In genomic region chr3L:12222945-12223634, dm6 we compare ENCODE assay signal across 1 fruit fly cellular context.
TF ChIP-seq lines count a peak whose summit lies in the region.

No protein-coding gene starts in this region.

TF ChIP-seq in whole organism, embryonic, 481 proteins besides CTCF, POLR2A, EP300 and RAD21 (continued from another document):
- TF ChIP-seq prd (optimal IDR thresholded peaks at IDR 0.05; lab: Kevin White, UChicago) (no peak), prd (GFP tag; IDR thresholded peaks at IDR 0.05; lab: Robert Waterston, UW) (0 out of 3 replicates have a peak, but pooled peaks have one; percentile 6), CG8359 (GFP tag; optimal IDR thresholded peaks at IDR 0.05; lab: Kevin White, UChicago; ENCODE audit: borderline replicate concordance) (no peak), MTF-1 (GFP tag; optimal IDR thresholded peaks at IDR 0.05; lab: Kevin White, UChicago; ENCODE audit: borderline replicate concordance) (peak; percentile 17), Dad (GFP tag; optimal IDR thresholded peaks at IDR 0.05; lab: Kevin White, UChicago) (no peak), Sry-β (GFP tag; optimal IDR thresholded peaks at IDR 0.05; lab: Kevin White, UChicago) (no peak), CG15269 (tag; optimal IDR thresholded peaks at IDR 0.05; lab: Kevin White, UChicago) (peak; percentile 57), Med (GFP tag; lab: Kevin White, UChicago) (peak; percentile 78), salm (tag; optimal IDR thresholded peaks at IDR 0.05; lab: Kevin White, UChicago) (no peak), vvl (GFP tag; IDR thresholded peaks at IDR 0.05; lab: Robert Waterston, UW) (peak; percentile 55; the same call in 1 of the 2 replicates), chinmo (GFP tag; IDR thresholded peaks at IDR 0.05; lab: Robert Waterston, UW; ENCODE audit: partially characterized antibody) (peak; percentile 77; the same call in 2 of the 4 replicates), BtbVII (GFP tag; optimal IDR thresholded peaks at IDR 0.05; lab: Kevin White, UChicago) (peak; percentile 7), row (GFP tag; IDR thresholded peaks at IDR 0.05; lab: Robert Waterston, UW) (peak; percentile 60; the same call in 2 of the 3 replicates), CG10366 (GFP tag; IDR thresholded peaks at IDR 0.05; lab: Robert Waterston, UW) (peak; percentile 46), NfI (GFP tag; optimal IDR thresholded peaks at IDR 0.05; lab: Kevin White, UChicago) (peak; percentile 9), CG32532 (GFP tag; IDR thresholded peaks at IDR 0.05; lab: Robert Waterston, UW) (peak; percentile 39; the same call in 1 of the 2 replicates), CG6689 (GFP tag; IDR thresholded peaks at IDR 0.05; lab: Robert Waterston, UW) (peak; percentile 52), fd96Cb (tag; optimal IDR thresholded peaks at IDR 0.05; lab: Kevin White, UChicago) (peak; percentile 11), Hr51 (GFP tag; optimal IDR thresholded peaks at IDR 0.05; lab: Kevin White, UChicago) (peak in 1 of 2 experiments; percentile 62), HLHmδ (GFP tag; optimal IDR thresholded peaks at IDR 0.05; lab: Kevin White, UChicago) (no peak), Sox102F (GFP tag; optimal IDR thresholded peaks at IDR 0.05; lab: Kevin White, UChicago) (peak; percentile 55), CG31365 (tag; optimal IDR thresholded peaks at IDR 0.05; lab: Kevin White, UChicago) (no peak), CG11247 (GFP tag; IDR thresholded peaks at IDR 0.05; lab: Robert Waterston, UW) (0 out of 2 replicates have a peak, but pooled peaks have one; percentile 31), crol (GFP tag; IDR thresholded peaks at IDR 0.05; lab: Robert Waterston, UW) (peak; percentile 89), da (GFP tag; optimal IDR thresholded peaks at IDR 0.05; lab: Kevin White, UChicago) (no peak), HmgZ (tag; optimal IDR thresholded peaks at IDR 0.05; lab: Kevin White, UChicago) (no peak), zfh1 (GFP tag; IDR thresholded peaks at IDR 0.05; lab: Robert Waterston, UW) (peak; percentile 64), CG13624 (GFP tag; optimal IDR thresholded peaks at IDR 0.05; lab: Kevin White, UChicago) (no peak), CG16779 (GFP tag; IDR thresholded peaks at IDR 0.05; lab: Robert Waterston, UW) (peak; percentile 6; the same call in 1 of the 2 replicates), CG2678 (tag; optimal IDR thresholded peaks at IDR 0.05; lab: Kevin White, UChicago) (peak; percentile 74), Bgb (GFP tag; IDR thresholded peaks at IDR 0.05; lab: Robert Waterston, UW; ENCODE audit: partially characterized antibody) (peak; percentile 20; the same call in 1 of the 2 replicates), CG12659 (GFP tag; optimal IDR thresholded peaks at IDR 0.05; lab: Kevin White, UChicago) (peak; percentile 7), cas (GFP tag; IDR thresholded peaks at IDR 0.05; lab: Robert Waterston, UW) (no peak), gsb (GFP tag; IDR thresholded peaks at IDR 0.05; lab: Robert Waterston, UW) (peak; percentile 35; the same call in 1 of the 2 replicates), Ada2b (GFP tag; IDR thresholded peaks at IDR 0.05; lab: Robert Waterston, UW) (peak; percentile 42; the same call in 1 of the 2 replicates), tgo (GFP tag; IDR thresholded peaks at IDR 0.05; lab: Robert Waterston, UW) (peak; percentile 22; the same call in 1 of the 3 replicates), NFAT (GFP tag; IDR thresholded peaks at IDR 0.05; lab: Robert Waterston, UW) (no peak), CG14441 (GFP tag; IDR thresholded peaks at IDR 0.05; lab: Robert Waterston, UW) (peak; percentile 50; the same call in 1 of the 2 replicates), sob (GFP tag; IDR thresholded peaks at IDR 0.05; lab: Robert Waterston, UW) (peak; percentile 45), Sox100B (GFP tag; optimal IDR thresholded peaks at IDR 0.05; lab: Kevin White, UChicago) (peak; percentile 33), CG12391 (tag; optimal IDR thresholded peaks at IDR 0.05; lab: Kevin White, UChicago) (peak; percentile 51), sd (tag; optimal IDR thresholded peaks at IDR 0.05; lab: Kevin White, UChicago) (peak; percentile 72), CG11456 (GFP tag; IDR thresholded peaks at IDR 0.05; lab: Robert Waterston, UW) (no peak), CG17385 (GFP tag; optimal IDR thresholded peaks at IDR 0.05; lab: Kevin White, UChicago) (peak; percentile 43), Mrtf (GFP tag; IDR thresholded peaks at IDR 0.05; lab: Robert Waterston, UW) (0 out of 3 replicates have a peak, but pooled peaks have one; percentile 14), lab (GFP tag; optimal IDR thresholded peaks at IDR 0.05; lab: Kevin White, UChicago) (peak; percentile 63), CG2116 (GFP tag; optimal IDR thresholded peaks at IDR 0.05; lab: Kevin White, UChicago) (no peak), HHEX (GFP tag; optimal IDR thresholded peaks at IDR 0.05; lab: Kevin White, UChicago) (peak; percentile 16), cg (GFP tag; optimal IDR thresholded peaks at IDR 0.05; lab: Kevin White, UChicago) (peak; percentile 35), CG5180 (GFP tag; optimal IDR thresholded peaks at IDR 0.05; lab: Kevin White, UChicago) (peak; percentile 11), CG4424 (GFP tag; optimal IDR thresholded peaks at IDR 0.05; lab: Kevin White, UChicago) (peak; percentile 2), CG11504 (tag; optimal IDR thresholded peaks at IDR 0.05; lab: Kevin White, UChicago) (peak; percentile 62), sug (tag; optimal IDR thresholded peaks at IDR 0.05; lab: Kevin White, UChicago) (peak; percentile 12), Hmr (GFP tag; optimal IDR thresholded peaks at IDR 0.05; lab: Kevin White, UChicago) (peak; percentile 46), Mad (GFP tag; optimal IDR thresholded peaks at IDR 0.05; lab: Kevin White, UChicago) (no peak), CG17328 (GFP tag; IDR thresholded peaks at IDR 0.05; lab: Robert Waterston, UW) (peak; percentile 58), Blimp-1 (GFP tag; optimal IDR thresholded peaks at IDR 0.05; lab: Kevin White, UChicago) (peak; percentile 52), CG1233 (GFP tag; optimal IDR thresholded peaks at IDR 0.05; lab: Kevin White, UChicago) (peak; percentile 31), Awh (GFP tag; IDR thresholded peaks at IDR 0.05; lab: Robert Waterston, UW) (0 out of 2 replicates have a peak, but pooled peaks have one; percentile 18), CG3847 (GFP tag; IDR thresholded peaks at IDR 0.05; lab: Robert Waterston, UW) (peak; percentile 14; the same call in 1 of the 2 replicates), E2f1 (GFP tag; IDR thresholded peaks at IDR 0.05; lab: Robert Waterston, UW) (peak; percentile 39; the same call in 1 of the 2 replicates), hkb (optimal IDR thresholded peaks at IDR 0.05; lab: Kevin White, UChicago) (no peak), hkb (GFP tag; IDR thresholded peaks at IDR 0.05; lab: Robert Waterston, UW) (peak; percentile 54; the same call in 1 of the 2 replicates), dimm (GFP tag; IDR thresholded peaks at IDR 0.05; lab: Robert Waterston, UW) (0 out of 2 replicates have a peak, but pooled peaks have one; percentile 9), MBD-R2 (GFP tag; IDR thresholded peaks at IDR 0.05; lab: Robert Waterston, UW) (no peak), kni (GFP tag; optimal IDR thresholded peaks at IDR 0.05; lab: Kevin White, UChicago) (no peak), dmrt99B (tag; optimal IDR thresholded peaks at IDR 0.05; lab: Kevin White, UChicago) (peak; percentile 45), Atf6 (GFP tag; IDR thresholded peaks at IDR 0.05; lab: Robert Waterston, UW) (peak; percentile 53; the same call in 1 of the 2 replicates), Rfx (GFP tag; IDR thresholded peaks at IDR 0.05; lab: Robert Waterston, UW) (peak; percentile 65), scrt (GFP tag; optimal IDR thresholded peaks at IDR 0.05; lab: Kevin White, UChicago) (peak; percentile 51), unpg (GFP tag; optimal IDR thresholded peaks at IDR 0.05; lab: Kevin White, UChicago) (peak; percentile 67), PHDP (tag; optimal IDR thresholded peaks at IDR 0.05; lab: Kevin White, UChicago) (peak; percentile 72), pfk (GFP tag; optimal IDR thresholded peaks at IDR 0.05; lab: Kevin White, UChicago) (no peak), CG4360 (GFP tag; IDR thresholded peaks at IDR 0.05; lab: Robert Waterston, UW) (no peak), tap (tag; optimal IDR thresholded peaks at IDR 0.05; lab: Kevin White, UChicago) (peak; percentile 30), stc (GFP tag; IDR thresholded peaks at IDR 0.05; lab: Robert Waterston, UW) (peak; percentile 58), CG7271 (tag; optimal IDR thresholded peaks at IDR 0.05; lab: Kevin White, UChicago) (no peak), sr (GFP tag; IDR thresholded peaks at IDR 0.05; lab: Robert Waterston, UW) (peak; percentile 79), ase (GFP tag; IDR thresholded peaks at IDR 0.05; lab: Robert Waterston, UW) (peak; percentile 41; the same call in 1 of the 3 replicates), seq (GFP tag; IDR thresholded peaks at IDR 0.05; lab: Robert Waterston, UW) (0 out of 2 replicates have a peak, but pooled peaks have one; percentile 7), CG32767 (GFP tag; IDR thresholded peaks at IDR 0.05; lab: Robert Waterston, UW) (0 out of 2 replicates have a peak, but pooled peaks have one; percentile 21), chm (GFP tag; IDR thresholded peaks at IDR 0.05; lab: Robert Waterston, UW) (peak; percentile 39; the same call in 1 of the 2 replicates), nmo (GFP tag; optimal IDR thresholded peaks at IDR 0.05; lab: Kevin White, UChicago) (peak; percentile 48), D19A (tag; optimal IDR thresholded peaks at IDR 0.05; lab: Kevin White, UChicago) (peak; percentile 56), Spps (tag; optimal IDR thresholded peaks at IDR 0.05; lab: Kevin White, UChicago) (peak; percentile 9), phol (tag; optimal IDR thresholded peaks at IDR 0.05; lab: Kevin White, UChicago) (peak; percentile 41), CG11723 (GFP tag; optimal IDR thresholded peaks at IDR 0.05; lab: Kevin White, UChicago) (no peak), gem (tag; optimal IDR thresholded peaks at IDR 0.05; lab: Kevin White, UChicago) (peak; percentile 65), caup (GFP tag; optimal IDR thresholded peaks at IDR 0.05; lab: Kevin White, UChicago; ENCODE audit: severe bottlenecking) (peak; percentile 12), pita (GFP tag; optimal IDR thresholded peaks at IDR 0.05; lab: Kevin White, UChicago) (no peak), ATbp (GFP tag; optimal IDR thresholded peaks at IDR 0.05; lab: Kevin White, UChicago) (peak; percentile 6), Ptx1 (GFP tag; IDR thresholded peaks at IDR 0.05; lab: Robert Waterston, UW) (peak; percentile 65), zen2 (GFP tag; IDR thresholded peaks at IDR 0.05; lab: Robert Waterston, UW; ENCODE audit: partially characterized antibody) (no peak), Drgx (GFP tag; IDR thresholded peaks at IDR 0.05; lab: Robert Waterston, UW) (peak; percentile 18; the same call in 1 of the 2 replicates), CG18262 (tag; optimal IDR thresholded peaks at IDR 0.05; lab: Kevin White, UChicago) (peak; percentile 56), CG8388 (GFP tag; optimal IDR thresholded peaks at IDR 0.05; lab: Kevin White, UChicago) (no peak), CG4820 (GFP tag; optimal IDR thresholded peaks at IDR 0.05; lab: Kevin White, UChicago) (peak; percentile 81), Xrp1 (GFP tag; IDR thresholded peaks at IDR 0.05; lab: Robert Waterston, UW) (peak; percentile 62), eve (GFP tag; optimal IDR thresholded peaks at IDR 0.05; lab: Kevin White, UChicago) (peak in 1 of 2 experiments; percentile 54), CG13296 (GFP tag; optimal IDR thresholded peaks at IDR 0.05; lab: Kevin White, UChicago) (peak; percentile 31), CG12219 (GFP tag; optimal IDR thresholded peaks at IDR 0.05; lab: Kevin White, UChicago) (peak; percentile 43)
TF ChIP-seq in whole organism, embryonic: peak in this region for 97.
